Fruit fly (Drosophila melanogaster) whole organism, embryonic: ENCODE measurements around the gene COX7AL2.

Experiments used
- B-H2 ChIP-seq: fragments of 200-800 bp; sonication (Bioruptor generic); optimal IDR thresholded peaks from 2 replicates; lab custom pipeline; 2018; ENCODE audit warnings: missing biosample characterization, mild to moderate bottlenecking, missing genetic modification characterization
- Bdp1 ChIP-seq: fragments of 200-800 bp; sonication (Bioruptor generic); optimal IDR thresholded peaks from 3 replicates; lab custom pipeline; 2016; ENCODE audit warnings: missing biosample characterization, missing genetic modification characterization
- CG10267 ChIP-seq: fragments of 200-800 bp; sonication (Bioruptor generic); optimal IDR thresholded peaks from 2 replicates; lab custom pipeline; 2018; ENCODE audit warnings: missing biosample characterization, mild to moderate bottlenecking, missing genetic modification characterization, moderate library complexity
- CG10274 ChIP-seq: fragments of 200-800 bp; sonication (Bioruptor generic); optimal IDR thresholded peaks from 3 replicates; lab custom pipeline; 2017; ENCODE audit warnings: missing biosample characterization, mild to moderate bottlenecking, missing genetic modification characterization
- CG11695 ChIP-seq: fragments of 200-800 bp; sonication (Bioruptor generic); IDR thresholded peaks from 3 replicates; pipeline ENCODE4 v1.3.6; 2022; ENCODE audit warnings: missing biosample characterization, missing genetic modification characterization
- CG12155 ChIP-seq: fragments of 200-800 bp; sonication (Bioruptor generic); optimal IDR thresholded peaks from 3 replicates; lab custom pipeline; 2016; ENCODE audit warnings: missing biosample characterization, missing genetic modification characterization
- CG12769 ChIP-seq: fragments of 200-800 bp; sonication (Bioruptor generic); optimal IDR thresholded peaks from 2 replicates; lab custom pipeline; 2019; ENCODE audit warnings: missing biosample characterization, mild to moderate bottlenecking, missing genetic modification characterization, moderate library complexity
- CG13296 ChIP-seq: fragments of 200-800 bp; sonication (Bioruptor generic); optimal IDR thresholded peaks from 3 replicates; lab custom pipeline; 2018; ENCODE audit warnings: missing biosample characterization, mild to moderate bottlenecking, missing genetic modification characterization
- CG14667 ChIP-seq: fragments of 200-800 bp; sonication (Bioruptor generic); IDR thresholded peaks from 2 replicates; pipeline ENCODE4 v1.3.6; 2022; ENCODE audit warnings: missing biosample characterization, missing genetic modification characterization
- CG14710 ChIP-seq: fragments of 200-800 bp; sonication (Bioruptor generic); optimal IDR thresholded peaks from 3 replicates; lab custom pipeline; 2019; ENCODE audit warnings: missing biosample characterization, mild to moderate bottlenecking, missing genetic modification characterization, moderate library complexity
- CG15601 ChIP-seq: fragments of 200-800 bp; sonication (Bioruptor generic); optimal IDR thresholded peaks from 3 replicates; lab custom pipeline; 2019; ENCODE audit warnings: missing biosample characterization, mild to moderate bottlenecking, missing genetic modification characterization, moderate library complexity
- CG15696 ChIP-seq: fragments of 200-800 bp; sonication (Bioruptor generic); optimal IDR thresholded peaks from 2 replicates; lab custom pipeline; 2019; ENCODE audit warnings: missing biosample characterization, mild to moderate bottlenecking, missing genetic modification characterization, moderate library complexity
- CG17328 ChIP-seq: fragments of 200-800 bp; sonication (Bioruptor generic); IDR thresholded peaks from 2 replicates; pipeline ENCODE4 v1.3.6; 2022; ENCODE audit warnings: missing biosample characterization, missing genetic modification characterization
- CG17612 ChIP-seq: fragments of 200-800 bp; sonication (Bioruptor generic); IDR thresholded peaks from 2 replicates; pipeline ENCODE4 v1.3.6; 2022; ENCODE audit warnings: missing biosample characterization, missing genetic modification characterization
- CG17912 ChIP-seq: fragments of 200-800 bp; sonication (Bioruptor generic); optimal IDR thresholded peaks from 2 replicates; lab custom pipeline; 2018; ENCODE audit warnings: missing biosample characterization, mild to moderate bottlenecking, missing genetic modification characterization
- CG18262 ChIP-seq: fragments of 200-800 bp; optimal IDR thresholded peaks from 3 replicates; lab custom pipeline; 2019; ENCODE audit warnings: missing biosample characterization, mild to moderate bottlenecking, missing genetic modification characterization, moderate library complexity
- CG30431 ChIP-seq: fragments of 200-800 bp; sonication (Bioruptor generic); optimal IDR thresholded peaks from 2 replicates; lab custom pipeline; 2017; ENCODE audit warnings: missing biosample characterization, missing genetic modification characterization
- CG3065 ChIP-seq: fragments of 200-800 bp; sonication (Bioruptor generic); optimal IDR thresholded peaks from 2 replicates; lab custom pipeline; 2016; ENCODE audit warnings: missing biosample characterization, missing genetic modification characterization
- CG32767 ChIP-seq: fragments of 200-800 bp; sonication (Bioruptor generic); IDR thresholded peaks from 2 replicates; pipeline ENCODE4 v1.3.6; 2022; ENCODE audit warnings: missing biosample characterization, missing genetic modification characterization
- CG42726 ChIP-seq: fragments of 200-800 bp; sonication (Bioruptor generic); IDR thresholded peaks from 2 replicates; pipeline ENCODE4 v1.3.6; 2022; ENCODE audit warnings: missing biosample characterization, missing genetic modification characterization; ENCODE audit not compliant: partially characterized antibody
- CG43689 ChIP-seq: fragments of 200-800 bp; sonication (Bioruptor generic); IDR thresholded peaks from 2 replicates; pipeline ENCODE4 v1.3.6; 2022; ENCODE audit warnings: missing biosample characterization, missing genetic modification characterization
- CG4404 ChIP-seq: fragments of 200-800 bp; sonication (Bioruptor generic); IDR thresholded peaks from 2 replicates; pipeline ENCODE4 v1.3.6; 2022; ENCODE audit warnings: missing biosample characterization, missing genetic modification characterization
- CG6175 ChIP-seq: fragments of 200-800 bp; sonication (Bioruptor generic); IDR thresholded peaks from 3 replicates; pipeline ENCODE4 v1.3.6; 2022; ENCODE audit warnings: missing biosample characterization, missing genetic modification characterization
- CG7745 ChIP-seq: fragments of 200-800 bp; sonication (Bioruptor generic); optimal IDR thresholded peaks from 2 replicates; lab custom pipeline; 2018; ENCODE audit warnings: missing biosample characterization, mild to moderate bottlenecking, missing genetic modification characterization, moderate library complexity
- CG7928 ChIP-seq: fragments of 200-800 bp; sonication (Bioruptor generic); optimal IDR thresholded peaks from 2 replicates; lab custom pipeline; 2017; ENCODE audit warnings: missing biosample characterization, mild to moderate bottlenecking, missing genetic modification characterization
- CG7987 ChIP-seq: fragments of 200-800 bp; sonication (Bioruptor generic); optimal IDR thresholded peaks from 2 replicates; lab custom pipeline; 2018; ENCODE audit warnings: missing biosample characterization, mild to moderate bottlenecking, missing genetic modification characterization, moderate library complexity
- CG9797 ChIP-seq: fragments of 200-800 bp; sonication (Bioruptor generic); optimal IDR thresholded peaks from 3 replicates; lab custom pipeline; 2018; ENCODE audit warnings: missing biosample characterization, mild to moderate bottlenecking, missing genetic modification characterization
- Dad ChIP-seq: fragments of 200-800 bp; sonication (Bioruptor generic); optimal IDR thresholded peaks from 3 replicates; lab custom pipeline; 2016; ENCODE audit warnings: missing biosample characterization, missing genetic modification characterization
- Dbx ChIP-seq: fragments of 200-800 bp; sonication (Bioruptor generic); IDR thresholded peaks from 3 replicates; pipeline ENCODE4 v1.3.6; 2022; ENCODE audit warnings: missing biosample characterization, missing genetic modification characterization
- Ets65A ChIP-seq: fragments of 200-800 bp; sonication (Bioruptor generic); peaks from one replicate; lab custom pipeline; 2016; ENCODE audit warnings: missing biosample characterization, missing genetic modification characterization
- H2.0 ChIP-seq: fragments of 200-800 bp; sonication (Bioruptor generic); IDR thresholded peaks from 2 replicates; pipeline ENCODE4 v1.3.6; 2022; ENCODE audit warnings: missing biosample characterization, missing genetic modification characterization
- HLH4C ChIP-seq: fragments of 200-800 bp; sonication (Bioruptor generic); IDR thresholded peaks from 3 replicates; pipeline ENCODE4 v1.3.6; 2022; ENCODE audit warnings: missing biosample characterization, missing genetic modification characterization; ENCODE audit not compliant: partially characterized antibody
- HLHmδ ChIP-seq: fragments of 200-800 bp; sonication (Bioruptor generic); optimal IDR thresholded peaks from 2 replicates; lab custom pipeline; 2018; ENCODE audit warnings: missing biosample characterization, mild to moderate bottlenecking, missing genetic modification characterization, moderate library complexity
- MBD-R2 ChIP-seq: fragments of 200-800 bp; sonication (Bioruptor generic); IDR thresholded peaks from 2 replicates; pipeline ENCODE4 v1.3.6; 2022; ENCODE audit warnings: missing biosample characterization, missing genetic modification characterization
- NC2β ChIP-seq: fragments of 200-800 bp; sonication (Bioruptor generic); optimal IDR thresholded peaks from 2 replicates; lab custom pipeline; 2016; ENCODE audit warnings: missing biosample characterization, missing genetic modification characterization
- Opbp ChIP-seq: fragments of 200-800 bp; sonication (Bioruptor generic); IDR thresholded peaks from 3 replicates; pipeline ENCODE4 v1.3.6; 2022; ENCODE audit warnings: missing biosample characterization, missing genetic modification characterization; ENCODE audit not compliant: partially characterized antibody
- Sin3A ChIP-seq: fragments of >200 bp; optimal IDR thresholded peaks from 2 replicates; lab custom pipeline; 2018
- Sox100B ChIP-seq: fragments of 200-800 bp; sonication (Bioruptor generic); optimal IDR thresholded peaks from 3 replicates; lab custom pipeline; 2018; ENCODE audit warnings: missing biosample characterization, mild to moderate bottlenecking, missing genetic modification characterization
- Stat92E ChIP-seq, 3 experiments: fragments of >200 bp in 2 of 3; fragments of 200-800 bp in 1 of 3; sonication (Bioruptor generic) in 1 of 3; optimal IDR thresholded peaks; 2 replicates each; lab custom pipeline; 2017 to 2019; ENCODE audit warnings: missing biosample characterization in 3 of 3, missing genetic modification characterization in 3 of 3, mild to moderate bottlenecking in 1 of 3, moderate library complexity in 1 of 3
- Trl ChIP-seq, 3 experiments: fragments of >200 bp in 2 of 3; fragments of 200-800 bp in 1 of 3; sonication (Bioruptor generic) in 1 of 3; optimal IDR thresholded peaks; 2 replicates in 1 of 3; 3 replicates in 2 of 3; lab custom pipeline; 2016 to 2017; ENCODE audit warnings: missing biosample characterization in 1 of 3, missing genetic modification characterization in 1 of 3
- bowl ChIP-seq: fragments of 200-800 bp; sonication (Bioruptor generic); IDR thresholded peaks from 2 replicates; pipeline ENCODE4 v1.3.6; 2022; ENCODE audit warnings: missing biosample characterization, missing genetic modification characterization
- dm ChIP-seq: fragments of 200-800 bp; sonication (Bioruptor generic); optimal IDR thresholded peaks from 3 replicates; lab custom pipeline; 2016; ENCODE audit warnings: missing biosample characterization, missing genetic modification characterization
- dmrt11E ChIP-seq: fragments of 200-800 bp; sonication (Bioruptor generic); optimal IDR thresholded peaks from 3 replicates; lab custom pipeline; 2018; ENCODE audit warnings: missing biosample characterization, mild to moderate bottlenecking, missing genetic modification characterization, moderate library complexity
- gro ChIP-seq: fragments of 200-800 bp; sonication (Bioruptor generic); optimal IDR thresholded peaks from 2 replicates; lab custom pipeline; 2016; ENCODE audit warnings: missing biosample characterization, missing genetic modification characterization
- hth ChIP-seq: fragments of >200 bp; optimal IDR thresholded peaks from 2 replicates; lab custom pipeline; 2017; ENCODE audit warnings: inconsistent platforms
- ind ChIP-seq: fragments of 200-800 bp; sonication (Bioruptor generic); optimal IDR thresholded peaks from 3 replicates; lab custom pipeline; 2016; ENCODE audit warnings: missing biosample characterization, missing genetic modification characterization
- onecut ChIP-seq: fragments of 200-800 bp; sonication (Bioruptor generic); IDR thresholded peaks from 2 replicates; pipeline ENCODE4 v1.3.6; 2022; ENCODE audit warnings: missing biosample characterization, missing genetic modification characterization
- peb ChIP-seq: fragments of 200-800 bp; sonication (Bioruptor generic); IDR thresholded peaks from 2 replicates; pipeline ENCODE4 v1.3.6; 2022; ENCODE audit warnings: missing biosample characterization, missing genetic modification characterization
- pnt ChIP-seq: fragments of 200-800 bp; sonication (Bioruptor generic); optimal IDR thresholded peaks from 3 replicates; lab custom pipeline; 2016; ENCODE audit warnings: missing biosample characterization, missing genetic modification characterization
- rib ChIP-seq: fragments of 200-800 bp; sonication (Bioruptor generic); IDR thresholded peaks from 2 replicates; pipeline ENCODE4 v1.3.6; 2022; ENCODE audit warnings: missing biosample characterization, missing genetic modification characterization
- scrt ChIP-seq: fragments of 200-800 bp; sonication (Bioruptor generic); optimal IDR thresholded peaks from 2 replicates; lab custom pipeline; 2018; ENCODE audit warnings: missing biosample characterization, mild to moderate bottlenecking, missing genetic modification characterization, moderate library complexity
- sd ChIP-seq: fragments of 200-800 bp; sonication (Bioruptor generic); optimal IDR thresholded peaks from 3 replicates; lab custom pipeline; 2018; ENCODE audit warnings: missing biosample characterization, mild to moderate bottlenecking, missing genetic modification characterization, moderate library complexity

COX7AL2 gene

dm6 chr2L:2227316-2227715 lies 29.6 kb upstream of the COX7AL2 start:
- TF ChIP-seq scrt (GFP tag; lab: Kevin White, UChicago) (no peak), Stat92E (GFP tag; optimal IDR thresholded peaks at IDR 0.05; lab: Kevin White, UChicago) (no peak), CG4404 (GFP tag; lab: Robert Waterston, UW) (no peak), dmrt11E (tag; lab: Kevin White, UChicago) (no peak), bowl (peak; percentile 55; the same call in 1 of the 2 replicates), CG6175 (GFP tag; lab: Robert Waterston, UW) (no peak), Sin3A (no peak), dm (GFP tag; lab: Kevin White, UChicago) (no peak), hth (lab: Kevin White, UChicago) (no peak), CG30431 (GFP tag; lab: Kevin White, UChicago) (no peak), Trl (optimal IDR thresholded peaks at IDR 0.05; lab: Kevin White, UChicago) (peak; percentile 43 to 50), Trl (GFP tag; optimal IDR thresholded peaks at IDR 0.05; lab: Kevin White, UChicago) (no peak), CG17612 (GFP tag; lab: Robert Waterston, UW) (no peak), Sox100B (GFP tag; lab: Kevin White, UChicago) (peak; percentile 47), CG3065 (GFP tag; lab: Kevin White, UChicago) (no peak), gro (GFP tag; lab: Kevin White, UChicago) (no peak), CG12769 (tag; lab: Kevin White, UChicago) (peak; percentile 34), NC2β (GFP tag; lab: Kevin White, UChicago) (peak; percentile 3), CG10267 (tag; lab: Kevin White, UChicago) (peak; percentile 9), CG7928 (GFP tag; lab: Kevin White, UChicago) (no peak), B-H2 (GFP tag; lab: Kevin White, UChicago) (no peak), CG15601 (tag; lab: Kevin White, UChicago) (peak; percentile 4), Dad (no peak), peb (no peak), onecut (GFP tag; lab: Robert Waterston, UW) (peak; percentile 47), ind (GFP tag; lab: Kevin White, UChicago) (peak; percentile 49), CG14667 (GFP tag; lab: Robert Waterston, UW) (no peak), CG14710 (tag; lab: Kevin White, UChicago) (no peak), HLH4C (GFP tag; lab: Robert Waterston, UW) (no peak), CG32767 (GFP tag; lab: Robert Waterston, UW) (peak; percentile 33; the same call in 1 of the 2 replicates), CG7745 (tag; lab: Kevin White, UChicago) (no peak), CG18262 (tag; lab: Kevin White, UChicago) (peak; percentile 41), pnt (GFP tag; lab: Kevin White, UChicago) (peak; percentile 14), CG17328 (peak; percentile 74), rib (GFP tag; lab: Robert Waterston, UW) (no peak), Dbx (GFP tag; lab: Robert Waterston, UW) (0 out of 3 replicates have a peak, but pooled peaks have one; percentile 10), MBD-R2 (GFP tag; lab: Robert Waterston, UW) (no peak), CG17912 (GFP tag; lab: Kevin White, UChicago) (peak; percentile 52), CG15696 (no peak), Opbp (GFP tag; lab: Robert Waterston, UW) (no peak), CG43689 (GFP tag; lab: Robert Waterston, UW) (no peak), CG13296 (GFP tag; lab: Kevin White, UChicago) (peak; percentile 41), HLHmδ (GFP tag; lab: Kevin White, UChicago) (no peak), Ets65A (GFP tag; lab: Kevin White, UChicago) (peak; percentile 87), CG10274 (GFP tag; lab: Kevin White, UChicago) (no peak), CG7987 (no peak), CG9797 (no peak), sd (tag; lab: Kevin White, UChicago) (no peak), Bdp1 (no peak), H2.0 (GFP tag; lab: Robert Waterston, UW) (peak; percentile 54; the same call in 1 of the 2 replicates), CG11695 (GFP tag; lab: Robert Waterston, UW) (peak; percentile 45; the same call in 1 of the 3 replicates), CG42726 (GFP tag; lab: Robert Waterston, UW) (no peak), CG12155 (no peak)
